Worm (Caenorhabditis elegans) whole organism, L3 larva: Measurements from ENCODE around the gene srx-29.
A peak's percentile ranks its signal among the peaks of the same experiment; 100 is the strongest.

Experiments
- R02D3.7 ChIP-seq: fragments of 150-350 bp; optimal IDR thresholded peaks from 2 replicates; lab custom pipeline; 2014; ENCODE audit warnings: missing biosample characterization, missing genetic modification characterization
- ZK546.5 ChIP-seq: sonication (generic microtip); optimal IDR thresholded peaks from 2 replicates; lab custom pipeline; 2017; ENCODE audit warnings: missing biosample characterization, missing genetic modification characterization
- ama-1 ChIP-seq: fragments of 150-350 bp; optimal IDR thresholded peaks from 2 replicates; lab custom pipeline; 2018
- ceh-16 ChIP-seq: sonication (generic microtip); optimal IDR thresholded peaks from 2 replicates; lab custom pipeline; 2017; ENCODE audit warnings: missing biosample characterization, missing genetic modification characterization
- ceh-28 ChIP-seq: fragments of 150-350 bp; optimal IDR thresholded peaks from 2 replicates; lab custom pipeline; 2014; ENCODE audit warnings: missing biosample characterization, missing genetic modification reagents, missing genetic modification characterization
- ceh-9 ChIP-seq: sonication (generic microtip); optimal IDR thresholded peaks from 2 replicates; lab custom pipeline; 2018; ENCODE audit warnings: missing biosample characterization, missing genetic modification characterization
- daf-12 ChIP-seq: fragments of 150-350 bp; optimal IDR thresholded peaks from 2 replicates; lab custom pipeline; 2014; ENCODE audit warnings: missing biosample characterization, missing genetic modification reagents, missing genetic modification characterization
- egl-5 ChIP-seq: fragments of 150-350 bp; optimal IDR thresholded peaks from 2 replicates; lab custom pipeline; 2017; ENCODE audit warnings: missing biosample characterization, missing genetic modification reagents, missing genetic modification characterization, inconsistent platforms
- elt-1 ChIP-seq: fragments of 150-350 bp; optimal IDR thresholded peaks from 2 replicates; lab custom pipeline; 2014; ENCODE audit warnings: missing biosample characterization, missing genetic modification characterization
- elt-2 ChIP-seq: sonication (generic microtip); optimal IDR thresholded peaks from 2 replicates; lab custom pipeline; 2016; ENCODE audit warnings: missing genetic modification reagents, mild to moderate bottlenecking, missing genetic modification characterization, missing compliant biosample characterization
- elt-3 ChIP-seq, 3 experiments: fragments of 150-350 bp in 1 of 3; sonication (generic microtip) in 2 of 3; optimal IDR thresholded peaks; 2 replicates in 2 of 3; 4 replicates in 1 of 3; lab custom pipeline; 2014 to 2017; ENCODE audit warnings: missing biosample characterization in 3 of 3, missing genetic modification characterization in 3 of 3
- fkh-2 ChIP-seq: fragments of 150-350 bp; optimal IDR thresholded peaks from 2 replicates; lab custom pipeline; 2014; ENCODE audit warnings: missing biosample characterization, missing genetic modification reagents, missing genetic modification characterization
- fos-1 ChIP-seq: fragments of 150-350 bp; optimal IDR thresholded peaks from 2 replicates; lab custom pipeline; 2014; ENCODE audit warnings: missing biosample characterization, missing genetic modification characterization
- jun-1 ChIP-seq: fragments of 150-350 bp; optimal IDR thresholded peaks from 2 replicates; lab custom pipeline; 2014; ENCODE audit warnings: missing biosample characterization, missing genetic modification reagents, missing genetic modification characterization
- lin-39 ChIP-seq: fragments of 150-350 bp; optimal IDR thresholded peaks from 2 replicates; lab custom pipeline; 2018; ENCODE audit warnings: missing biosample characterization, missing genetic modification reagents, missing genetic modification characterization
- mdl-1 ChIP-seq: fragments of 150-350 bp; optimal IDR thresholded peaks from 2 replicates; lab custom pipeline; 2014; ENCODE audit warnings: missing biosample characterization, missing genetic modification characterization
- mml-1 ChIP-seq: fragments of 150-350 bp; sonication (generic microtip); optimal IDR thresholded peaks from 3 replicates; lab custom pipeline; 2014; ENCODE audit warnings: missing biosample characterization, missing genetic modification characterization
- nhr-11 ChIP-seq: fragments of 150-350 bp; optimal IDR thresholded peaks from 2 replicates; lab custom pipeline; 2014; ENCODE audit warnings: missing biosample characterization, missing genetic modification characterization
- nhr-12 ChIP-seq: fragments of 150-350 bp; optimal IDR thresholded peaks from 2 replicates; lab custom pipeline; 2014; ENCODE audit warnings: missing biosample characterization, missing genetic modification characterization
- nhr-23 ChIP-seq: fragments of 150-350 bp; optimal IDR thresholded peaks from 2 replicates; lab custom pipeline; 2014; ENCODE audit warnings: missing biosample characterization, missing genetic modification reagents, missing genetic modification characterization
- nhr-25 ChIP-seq: sonication (generic microtip); optimal IDR thresholded peaks from 2 replicates; lab custom pipeline; 2017; ENCODE audit warnings: missing biosample characterization, missing genetic modification characterization
- nhr-28 ChIP-seq: fragments of 150-350 bp; optimal IDR thresholded peaks from 2 replicates; lab custom pipeline; 2014; ENCODE audit warnings: missing biosample characterization, missing genetic modification characterization
- nhr-43 ChIP-seq: sonication (generic microtip); optimal IDR thresholded peaks from 2 replicates; lab custom pipeline; 2016; ENCODE audit warnings: mild to moderate bottlenecking, missing genetic modification characterization, missing compliant biosample characterization; ENCODE audit not compliant: poor library complexity, severe bottlenecking
- nhr-67 ChIP-seq: fragments of 150-350 bp; optimal IDR thresholded peaks from 2 replicates; lab custom pipeline; 2014; ENCODE audit warnings: missing biosample characterization, missing genetic modification characterization
- nhr-76 ChIP-seq: fragments of 150-350 bp; sonication (generic microtip); optimal IDR thresholded peaks from 5 replicates; lab custom pipeline; 2014; ENCODE audit warnings: missing biosample characterization, missing genetic modification characterization
- nhr-77 ChIP-seq: fragments of 150-350 bp; optimal IDR thresholded peaks from 2 replicates; lab custom pipeline; 2014; ENCODE audit warnings: missing biosample characterization, missing genetic modification characterization
- pha-4 ChIP-seq: fragments of 150-350 bp; optimal IDR thresholded peaks from 2 replicates; lab custom pipeline; 2014; ENCODE audit warnings: missing biosample characterization, missing genetic modification reagents, missing genetic modification characterization
- pqm-1 ChIP-seq: fragments of 150-350 bp; optimal IDR thresholded peaks from 2 replicates; lab custom pipeline; 2017; ENCODE audit warnings: missing biosample characterization, missing genetic modification characterization, inconsistent platforms
- sea-2 ChIP-seq: fragments of 150-350 bp; sonication (generic microtip); optimal IDR thresholded peaks from 4 replicates; lab custom pipeline; 2014; ENCODE audit warnings: missing biosample characterization, missing genetic modification reagents, missing genetic modification characterization
- skn-1 ChIP-seq: fragments of 150-350 bp; optimal IDR thresholded peaks from 2 replicates; lab custom pipeline; 2014; ENCODE audit warnings: missing biosample characterization, missing genetic modification characterization
- snpc-4 ChIP-seq: fragments of 150-350 bp; optimal IDR thresholded peaks from 2 replicates; lab custom pipeline; 2014; ENCODE audit warnings: missing biosample characterization, missing genetic modification characterization
- tbx-2 ChIP-seq: sonication (generic microtip); optimal IDR thresholded peaks from 2 replicates; lab custom pipeline; 2016; ENCODE audit warnings: mild to moderate bottlenecking, missing genetic modification characterization, missing compliant biosample characterization
- unc-39 ChIP-seq: sonication (generic microtip); optimal IDR thresholded peaks from 4 replicates; lab custom pipeline; 2017; ENCODE audit warnings: missing biosample characterization, missing genetic modification characterization
- unc-62 ChIP-seq: fragments of 150-350 bp; sonication (generic microtip); optimal IDR thresholded peaks from 4 replicates; lab custom pipeline; 2014; ENCODE audit warnings: missing biosample characterization, missing genetic modification reagents, missing genetic modification characterization
- zag-1 ChIP-seq: fragments of 150-350 bp; optimal IDR thresholded peaks from 2 replicates; lab custom pipeline; 2014; ENCODE audit warnings: missing biosample characterization, missing genetic modification characterization
- ztf-11 ChIP-seq: fragments of 150-350 bp; optimal IDR thresholded peaks from 2 replicates; lab custom pipeline; 2014; ENCODE audit warnings: missing biosample characterization, missing genetic modification characterization

The srx-29 gene

DNA sequence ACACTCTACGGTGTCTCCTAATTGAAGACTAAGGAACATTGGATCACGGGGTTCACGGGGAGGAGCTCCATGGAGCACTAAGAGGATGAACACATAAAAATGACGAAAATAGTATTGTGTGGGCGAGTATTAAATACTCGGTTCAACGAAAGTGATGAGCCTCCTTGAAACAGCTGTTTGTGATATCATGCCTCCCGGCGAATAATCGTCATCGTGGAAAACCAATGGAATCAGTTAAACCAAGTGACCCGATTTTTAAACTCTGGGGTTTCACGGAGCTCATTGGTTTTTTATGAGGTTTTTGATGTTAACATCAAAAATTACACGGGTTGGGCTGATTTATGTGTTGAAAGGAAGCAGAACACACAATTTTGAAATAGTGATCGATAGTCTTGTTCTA lies 36.4 kb downstream of the srx-29 start:
- TF ChIP-seq nhr-67 (tag; lab: Kevin White, UChicago) (no peak), lin-39 (tag; lab: Kevin White, UChicago) (no peak), ZK546.5 (tag; lab: Kevin White, UChicago) (no peak), nhr-76 (no peak), fos-1 (tag; lab: Kevin White, UChicago) (no peak), elt-1 (tag; lab: Kevin White, UChicago) (no peak), R02D3.7 (no peak), ceh-16 (tag; lab: Kevin White, UChicago) (no peak), skn-1 (no peak), nhr-12 (no peak), zag-1 (no peak), egl-5 (tag; lab: Kevin White, UChicago) (no peak), mdl-1 (tag; lab: Kevin White, UChicago) (no peak)

DNA sequence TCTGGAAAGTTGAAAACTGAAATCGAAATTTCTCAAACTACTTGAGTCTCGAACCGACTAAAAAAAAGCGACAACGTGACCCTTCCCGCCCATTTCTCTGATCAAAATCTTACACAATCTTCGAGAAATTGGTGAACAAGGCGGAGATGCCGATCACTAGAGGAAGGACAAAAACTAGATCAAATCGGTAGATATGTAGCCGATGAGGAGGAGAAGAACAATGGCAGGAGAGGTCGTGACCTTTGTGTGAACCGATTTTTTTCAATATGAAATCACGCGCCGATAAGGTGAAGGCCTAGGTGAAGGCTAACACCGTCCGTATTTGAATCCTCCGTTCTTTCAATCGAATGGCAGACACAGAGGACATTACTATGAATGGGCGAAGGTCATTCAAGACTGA lies 37.0 kb downstream of the srx-29 start:
- TF ChIP-seq sea-2 (GFP tag; lab: Kevin White, UChicago) (no peak), nhr-23 (tag; lab: Kevin White, UChicago) (peak; percentile 79), nhr-11 (no peak), nhr-67 (tag; lab: Kevin White, UChicago) (no peak), jun-1 (no peak), skn-1 (no peak), elt-1 (tag; lab: Kevin White, UChicago) (peak; percentile 98), zag-1 (no peak), tbx-2 (tag; lab: Kevin White, UChicago) (no peak), daf-12 (no peak), ceh-16 (tag; lab: Kevin White, UChicago) (no peak), egl-5 (tag; lab: Kevin White, UChicago) (no peak), fkh-2 (tag; lab: Kevin White, UChicago) (no peak), ceh-28 (no peak), nhr-77 (no peak), nhr-25 (tag; lab: Kevin White, UChicago) (peak; percentile 99), unc-39 (tag; lab: Kevin White, UChicago) (no peak), pqm-1 (tag; lab: Kevin White, UChicago) (no peak), pha-4 (tag; lab: Kevin White, UChicago) (no peak), nhr-76 (no peak), ama-1 (lab: Kevin White, UChicago) (no peak), nhr-43 (tag; lab: Kevin White, UChicago) (no peak), R02D3.7 (no peak)

DNA sequence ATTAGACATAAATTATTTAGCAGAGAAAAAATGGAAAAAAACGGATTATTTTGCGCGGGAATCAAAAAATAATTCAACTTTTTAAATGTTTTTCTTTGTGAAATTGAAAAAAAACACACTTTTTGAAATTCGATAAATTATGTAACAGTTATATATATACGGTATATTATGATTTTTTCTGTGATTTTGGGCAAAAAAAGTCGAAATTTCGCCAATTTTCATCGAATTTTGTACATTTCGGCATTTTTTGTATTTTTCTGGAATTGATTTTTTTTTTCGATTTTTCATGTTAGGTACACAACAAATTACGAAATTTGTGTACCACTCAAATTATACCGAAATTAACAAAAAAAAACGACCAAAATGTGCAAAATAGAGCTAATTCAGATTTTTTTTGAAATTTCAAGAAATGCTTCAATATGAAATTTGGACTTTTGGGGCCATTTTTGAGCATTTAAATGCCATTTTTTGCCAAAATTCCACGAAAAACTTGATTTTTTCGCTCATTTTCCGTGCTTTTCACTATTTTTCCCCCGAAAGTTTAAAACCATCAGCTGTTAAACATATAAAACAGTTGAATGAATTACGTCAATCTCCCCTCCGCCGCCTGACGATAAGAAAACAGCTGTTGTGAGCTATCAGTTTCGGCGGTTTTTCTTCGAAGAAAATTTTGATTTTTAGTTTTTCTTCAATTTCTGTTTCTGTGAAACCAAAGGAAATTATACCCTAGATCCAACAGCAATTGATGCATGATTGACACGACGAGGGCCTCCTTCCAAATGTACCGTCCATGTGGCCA lies 39.5 kb downstream of the srx-29 start:
- TF ChIP-seq nhr-25 (tag; lab: Kevin White, UChicago), result no peak
- TF ChIP-seq elt-2 (tag; lab: Kevin White, UChicago), result peak; percentile 16
- no peak for TF ChIP-seq nhr-28 (tag; lab: Kevin White, UChicago)
- no peak for TF ChIP-seq skn-1
- TF ChIP-seq egl-5 (tag; lab: Kevin White, UChicago), result peak; percentile 1
- TF ChIP-seq nhr-23 (tag; lab: Kevin White, UChicago), result no peak
- TF ChIP-seq mml-1 (tag; lab: Kevin White, UChicago), result no peak
- TF ChIP-seq nhr-77, result no peak

DNA sequence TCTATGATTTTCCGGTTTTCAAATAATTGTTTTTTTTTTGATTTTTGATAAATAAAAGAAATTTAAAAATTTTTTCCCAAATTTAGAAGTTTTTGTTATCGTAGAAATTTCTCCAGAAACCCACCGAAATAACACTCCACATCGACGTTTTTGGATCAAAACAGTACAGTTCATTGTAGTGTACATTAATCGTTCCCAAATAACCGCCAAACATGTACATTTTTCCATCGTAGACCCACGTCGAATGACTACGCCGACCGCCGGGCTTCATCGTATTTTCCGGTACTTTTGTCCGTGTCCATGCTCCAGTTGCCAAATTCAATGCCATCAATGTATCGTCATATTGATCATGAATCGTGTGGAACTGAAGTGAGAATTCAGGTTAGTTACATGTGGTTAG lies 43.9 kb downstream of the srx-29 start, which contains the start of gene F53E4.2:
Gene F53E4.2 (plus strand): TSS at position 301 of the 400 bp plus-strand sequence.
- TF ChIP-seq elt-3 (tag; optimal IDR thresholded peaks at IDR 0.05; lab: Kevin White, UChicago) (no peak), unc-62 (GFP tag; lab: Kevin White, UChicago) (no peak), R02D3.7 (no peak), snpc-4 (tag; lab: Kevin White, UChicago) (no peak), zag-1 (no peak), nhr-23 (tag; lab: Kevin White, UChicago) (no peak), nhr-12 (no peak), nhr-25 (tag; lab: Kevin White, UChicago) (no peak), ceh-9 (no peak), ztf-11 (tag; lab: Kevin White, UChicago) (no peak)
